Fruit fly (Drosophila melanogaster) whole organism, prepupa: Measurements from ENCODE around the gene JMJD7.
A peak's percentile ranks its signal among the peaks of the same experiment; 100 is the strongest.

Experiments used
- Blimp-1 ChIP-seq: fragments of 200-800 bp; sonication (Bioruptor generic); optimal IDR thresholded peaks from 3 replicates; lab custom pipeline; 2017; ENCODE audit warnings: missing biosample characterization, missing genetic modification characterization, mild to moderate bottlenecking, moderate library complexity, missing genetic modification reagents
- CG10631 ChIP-seq: fragments of 200-800 bp; sonication (Bioruptor generic); optimal IDR thresholded peaks from 2 replicates; lab custom pipeline; 2016; ENCODE audit warnings: missing biosample characterization, missing genetic modification characterization
- CG10669 ChIP-seq: fragments of 200-800 bp; sonication (Bioruptor generic); optimal IDR thresholded peaks from 3 replicates; lab custom pipeline; 2018; ENCODE audit warnings: missing biosample characterization, mild to moderate bottlenecking, missing genetic modification characterization, moderate library complexity
- CG11294 ChIP-seq: fragments of 200-800 bp; sonication (Bioruptor generic); IDR thresholded peaks from 2 replicates; pipeline ENCODE4 v1.3.6; 2022; ENCODE audit warnings: missing biosample characterization, missing genetic modification characterization
- CG11902 ChIP-seq: fragments of 200-800 bp; sonication (Bioruptor generic); optimal IDR thresholded peaks from 3 replicates; lab custom pipeline; 2016; ENCODE audit warnings: missing biosample characterization, missing genetic modification characterization
- CG15336 ChIP-seq: fragments of 200-800 bp; sonication (Bioruptor generic); IDR thresholded peaks from 2 replicates; pipeline ENCODE4 v1.3.6; 2022; ENCODE audit warnings: missing biosample characterization, missing genetic modification characterization
- CG3032 ChIP-seq: fragments of 200-800 bp; optimal IDR thresholded peaks from 2 replicates; lab custom pipeline; 2019; ENCODE audit warnings: missing biosample characterization, mild to moderate bottlenecking, missing genetic modification characterization, moderate library complexity
- CG31627 ChIP-seq: fragments of 200-800 bp; sonication (Bioruptor generic); optimal IDR thresholded peaks from 3 replicates; lab custom pipeline; 2016; ENCODE audit warnings: missing biosample characterization, missing genetic modification characterization
- CG32006 ChIP-seq: fragments of 200-800 bp; sonication (Bioruptor generic); optimal IDR thresholded peaks from 3 replicates; lab custom pipeline; 2017; ENCODE audit warnings: missing biosample characterization, mild to moderate bottlenecking, missing genetic modification characterization
- CG34406 ChIP-seq: fragments of 200-800 bp; sonication (Bioruptor generic); optimal IDR thresholded peaks from 3 replicates; lab custom pipeline; 2016; ENCODE audit warnings: missing biosample characterization, missing genetic modification characterization
- CG3919 ChIP-seq: fragments of 200-800 bp; sonication (Bioruptor generic); optimal IDR thresholded peaks from 3 replicates; lab custom pipeline; 2016; ENCODE audit warnings: missing biosample characterization, missing genetic modification characterization
- CG4318 ChIP-seq: fragments of 200-800 bp; sonication (Bioruptor generic); optimal IDR thresholded peaks from 3 replicates; lab custom pipeline; 2017; ENCODE audit warnings: missing biosample characterization, mild to moderate bottlenecking, missing genetic modification characterization
- CG6163 ChIP-seq: fragments of 200-800 bp; sonication (Bioruptor generic); IDR thresholded peaks from 3 replicates; pipeline ENCODE4 v1.3.6; 2022; ENCODE audit warnings: missing biosample characterization, missing genetic modification characterization
- CG6276 ChIP-seq: fragments of 200-800 bp; sonication (Bioruptor generic); optimal IDR thresholded peaks from 2 replicates; lab custom pipeline; 2017; ENCODE audit warnings: missing biosample characterization, mild to moderate bottlenecking, missing genetic modification characterization
- CG6792 ChIP-seq: fragments of 200-800 bp; sonication (Bioruptor generic); optimal IDR thresholded peaks from 3 replicates; lab custom pipeline; 2016; ENCODE audit warnings: missing biosample characterization, missing genetic modification characterization
- CG6808 ChIP-seq: fragments of 200-800 bp; sonication (Bioruptor generic); optimal IDR thresholded peaks from 3 replicates; lab custom pipeline; 2017; ENCODE audit warnings: missing biosample characterization, missing genetic modification characterization, mild to moderate bottlenecking, moderate library complexity, missing genetic modification reagents
- CG6854 ChIP-seq: fragments of 200-800 bp; sonication (Bioruptor generic); optimal IDR thresholded peaks from 2 replicates; lab custom pipeline; 2017; ENCODE audit warnings: missing biosample characterization, mild to moderate bottlenecking, missing genetic modification characterization
- CG7368 ChIP-seq: fragments of 200-800 bp; sonication (Bioruptor generic); optimal IDR thresholded peaks from 3 replicates; lab custom pipeline; 2016; ENCODE audit warnings: missing biosample characterization, missing genetic modification characterization
- CG8119 ChIP-seq: fragments of 200-800 bp; sonication (Bioruptor generic); IDR thresholded peaks from 3 replicates; pipeline ENCODE4 v1.3.6; 2022; ENCODE audit warnings: missing biosample characterization, missing genetic modification characterization
- CG8319 ChIP-seq: fragments of 200-800 bp; sonication (Bioruptor generic); optimal IDR thresholded peaks from 3 replicates; lab custom pipeline; 2016; ENCODE audit warnings: missing biosample characterization, missing genetic modification characterization
- CG8632 ChIP-seq: fragments of 200-800 bp; sonication (Bioruptor generic); optimal IDR thresholded peaks from 3 replicates; lab custom pipeline; 2016; ENCODE audit warnings: missing biosample characterization, missing genetic modification characterization
- CG9139 ChIP-seq: fragments of 200-800 bp; sonication (Bioruptor generic); optimal IDR thresholded peaks from 3 replicates; lab custom pipeline; 2017; ENCODE audit warnings: missing biosample characterization, mild to moderate bottlenecking, missing genetic modification characterization
- Eip78C ChIP-seq: fragments of 200-800 bp; sonication (Bioruptor generic); peaks from one replicate; lab custom pipeline; 2016; ENCODE audit warnings: missing biosample characterization, missing genetic modification characterization
- Eip93F ChIP-seq: fragments of 200-800 bp; sonication (Bioruptor generic); optimal IDR thresholded peaks from 2 replicates; lab custom pipeline; 2016; ENCODE audit warnings: missing biosample characterization, mild to moderate bottlenecking, missing genetic modification characterization
- Ets21C ChIP-seq: fragments of 200-800 bp; sonication (Bioruptor generic); optimal IDR thresholded peaks from 3 replicates; lab custom pipeline; 2016; ENCODE audit warnings: missing biosample characterization, missing genetic modification characterization
- Ets96B ChIP-seq: fragments of 200-800 bp; optimal IDR thresholded peaks from 2 replicates; lab custom pipeline; 2019; ENCODE audit warnings: missing biosample characterization, mild to moderate bottlenecking, missing genetic modification characterization, moderate library complexity
- Gug ChIP-seq: fragments of 200-800 bp; sonication (Bioruptor generic); IDR thresholded peaks from 2 replicates; pipeline ENCODE4 v1.3.6; 2022; ENCODE audit warnings: missing biosample characterization, missing genetic modification characterization
- Hr4 ChIP-seq: fragments of 200-800 bp; sonication (Bioruptor generic); optimal IDR thresholded peaks from 3 replicates; lab custom pipeline; 2016; ENCODE audit warnings: missing biosample characterization, missing genetic modification characterization
- Lpt ChIP-seq: fragments of 200-800 bp; sonication (Bioruptor generic); optimal IDR thresholded peaks from 3 replicates; lab custom pipeline; 2016; ENCODE audit warnings: missing biosample characterization, missing genetic modification characterization
- Met ChIP-seq: fragments of 200-800 bp; sonication (Bioruptor generic); optimal IDR thresholded peaks from 3 replicates; lab custom pipeline; 2016; ENCODE audit warnings: missing biosample characterization, missing genetic modification characterization
- OdsH ChIP-seq: fragments of 200-800 bp; sonication (Bioruptor generic); optimal IDR thresholded peaks from 3 replicates; lab custom pipeline; 2016; ENCODE audit warnings: missing biosample characterization, missing genetic modification characterization
- Smox ChIP-seq: fragments of 200-800 bp; sonication (Bioruptor generic); optimal IDR thresholded peaks from 3 replicates; lab custom pipeline; 2016; ENCODE audit warnings: missing biosample characterization, missing genetic modification characterization
- Sox14 ChIP-seq: fragments of 200-800 bp; sonication (Bioruptor generic); optimal IDR thresholded peaks from 3 replicates; lab custom pipeline; 2016; ENCODE audit warnings: missing biosample characterization, missing genetic modification characterization
- achi ChIP-seq: fragments of 200-800 bp; sonication (Bioruptor generic); optimal IDR thresholded peaks from 3 replicates; lab custom pipeline; 2016; ENCODE audit warnings: missing biosample characterization, missing genetic modification characterization
- acj6 ChIP-seq: fragments of 200-800 bp; sonication (Bioruptor generic); optimal IDR thresholded peaks from 3 replicates; lab custom pipeline; 2016; ENCODE audit warnings: missing biosample characterization, missing genetic modification characterization
- cyc ChIP-seq: fragments of 200-800 bp; sonication (Bioruptor generic); optimal IDR thresholded peaks from 3 replicates; lab custom pipeline; 2016; ENCODE audit warnings: missing biosample characterization, missing genetic modification characterization
- eg ChIP-seq: fragments of 200-800 bp; sonication (Bioruptor generic); IDR thresholded peaks from 3 replicates; pipeline ENCODE4 v1.3.6; 2022; ENCODE audit warnings: missing biosample characterization, missing genetic modification characterization
- fd59A ChIP-seq: fragments of 200-800 bp; sonication (Bioruptor generic); optimal IDR thresholded peaks from 2 replicates; lab custom pipeline; 2017; ENCODE audit warnings: missing biosample characterization, mild to moderate bottlenecking, missing genetic modification characterization, missing genetic modification reagents
- fd85E ChIP-seq: fragments of 200-800 bp; sonication (Bioruptor generic); optimal IDR thresholded peaks from 3 replicates; lab custom pipeline; 2016; ENCODE audit warnings: missing biosample characterization, missing genetic modification characterization
- fkh ChIP-seq: fragments of 200-800 bp; sonication (Bioruptor generic); optimal IDR thresholded peaks from 3 replicates; lab custom pipeline; 2017; ENCODE audit warnings: missing biosample characterization, mild to moderate bottlenecking, missing genetic modification characterization, moderate library complexity
- lz ChIP-seq: fragments of 200-800 bp; sonication (Bioruptor generic); optimal IDR thresholded peaks from 3 replicates; lab custom pipeline; 2016; ENCODE audit warnings: missing biosample characterization, missing genetic modification characterization
- net ChIP-seq: fragments of 200-800 bp; sonication (Bioruptor generic); optimal IDR thresholded peaks from 3 replicates; lab custom pipeline; 2016; ENCODE audit warnings: missing biosample characterization, missing genetic modification characterization
- pdm3 ChIP-seq: fragments of 200-800 bp; sonication (Bioruptor generic); optimal IDR thresholded peaks from 3 replicates; lab custom pipeline; 2016; ENCODE audit warnings: missing biosample characterization, missing genetic modification characterization
- salr ChIP-seq, 2 experiments: fragments of 200-800 bp; sonication (Bioruptor generic); optimal IDR thresholded peaks; 3 replicates each; lab custom pipeline; 2016 to 2018; ENCODE audit warnings: missing biosample characterization in 2 of 2, missing genetic modification characterization in 2 of 2, mild to moderate bottlenecking in 1 of 2
- spab ChIP-seq: fragments of 200-800 bp; sonication (Bioruptor generic); optimal IDR thresholded peaks from 2 replicates; lab custom pipeline; 2017; ENCODE audit warnings: missing biosample characterization, mild to moderate bottlenecking, missing genetic modification characterization, missing genetic modification reagents
- ss ChIP-seq, 2 experiments: fragments of 200-800 bp; sonication (Bioruptor generic); optimal IDR thresholded peaks; 2 replicates in 1 of 2; 3 replicates in 1 of 2; lab custom pipeline; 2017 to 2018; ENCODE audit warnings: mild to moderate bottlenecking in 2 of 2, missing biosample characterization in 2 of 2, missing genetic modification characterization in 2 of 2, moderate library complexity in 1 of 2
- svp ChIP-seq: fragments of 200-800 bp; sonication (Bioruptor generic); peaks from one replicate; lab custom pipeline; 2016; ENCODE audit warnings: missing biosample characterization, missing genetic modification characterization
- topi ChIP-seq: fragments of 200-800 bp; sonication (Bioruptor generic); optimal IDR thresholded peaks from 3 replicates; lab custom pipeline; 2016; ENCODE audit warnings: missing biosample characterization, missing genetic modification characterization

Gene JMJD7

dm6 chr3L:13451562-13451961, 1.5 kb upstream of the JMJD7 start (continued):
- TF ChIP-seq fd59A (GFP tag; lab: Kevin White, UChicago) (no peak), CG6808 (peak; percentile 9), pdm3 (peak; percentile 38), CG4318 (GFP tag; lab: Kevin White, UChicago) (peak; percentile 15), CG6854 (GFP tag; lab: Kevin White, UChicago) (no peak), CG32006 (GFP tag; lab: Kevin White, UChicago) (peak; percentile 70), fkh (GFP tag; lab: Kevin White, UChicago) (peak; percentile 18), Hr4 (GFP tag; lab: Kevin White, UChicago) (peak; percentile 72), CG10631 (GFP tag; lab: Kevin White, UChicago) (no peak), topi (peak; percentile 2), Smox (GFP tag; lab: Kevin White, UChicago) (peak; percentile 21), spab (GFP tag; lab: Kevin White, UChicago) (no peak), net (GFP tag; lab: Kevin White, UChicago) (peak; percentile 38), CG7368 (no peak), eg (GFP tag; lab: Robert Waterston, UW) (peak; percentile 24; the same call in 2 of the 3 replicates), Eip93F (no peak)

- TF ChIP-seq fkh (GFP tag; lab: Kevin White, UChicago) = no peak
- peak; percentile 87 for TF ChIP-seq CG6808
- TF ChIP-seq CG11294 = peak; percentile 23; the same call in 1 of the 2 replicates
- peak; percentile 43 for TF ChIP-seq acj6 (GFP tag; lab: Kevin White, UChicago)
- TF ChIP-seq salr (GFP tag; optimal IDR thresholded peaks at IDR 0.05; lab: Kevin White, UChicago) = peak; percentile 81 to 88
- TF ChIP-seq CG8319 (GFP tag; lab: Kevin White, UChicago) = no peak
- TF ChIP-seq net (GFP tag; lab: Kevin White, UChicago) = peak; percentile 88
- peak; percentile 16 for TF ChIP-seq Blimp-1 (GFP tag; lab: Kevin White, UChicago)
- peak; percentile 80 for TF ChIP-seq CG6854 (GFP tag; lab: Kevin White, UChicago)
- peak; percentile 88 for TF ChIP-seq CG3032 (tag; lab: Kevin White, UChicago)
- TF ChIP-seq achi (GFP tag; lab: Kevin White, UChicago) = peak; percentile 88
- peak; percentile 74 for TF ChIP-seq Hr4 (GFP tag; lab: Kevin White, UChicago)
- peak; percentile 62 for TF ChIP-seq CG34406 (GFP tag; lab: Kevin White, UChicago)
- TF ChIP-seq CG6792 = peak; percentile 49
- TF ChIP-seq CG15336 (GFP tag; lab: Robert Waterston, UW) = peak; percentile 91
- TF ChIP-seq CG4318 (GFP tag; lab: Kevin White, UChicago) = no peak
- no peak for TF ChIP-seq Ets21C (GFP tag; lab: Kevin White, UChicago)
- TF ChIP-seq CG7368 = peak; percentile 34
- TF ChIP-seq svp (GFP tag; lab: Kevin White, UChicago) = no peak
- peak; percentile 79 for TF ChIP-seq Gug (GFP tag; lab: Robert Waterston, UW)
- TF ChIP-seq Smox (GFP tag; lab: Kevin White, UChicago) = peak; percentile 12
- no peak for TF ChIP-seq CG31627 (GFP tag; lab: Kevin White, UChicago)
- TF ChIP-seq CG9139 (GFP tag; lab: Kevin White, UChicago) = peak; percentile 91
- TF ChIP-seq spab (GFP tag; lab: Kevin White, UChicago) = peak; percentile 88
- TF ChIP-seq lz = peak; percentile 8
- TF ChIP-seq pdm3 = peak; percentile 68
- peak; percentile 92 to 93 for TF ChIP-seq ss (GFP tag; optimal IDR thresholded peaks at IDR 0.05; lab: Kevin White, UChicago)
- peak; percentile 98 for TF ChIP-seq CG6276 (GFP tag; lab: Kevin White, UChicago)
- TF ChIP-seq CG10631 (GFP tag; lab: Kevin White, UChicago) = no peak
- peak; percentile 66 for TF ChIP-seq fd59A (GFP tag; lab: Kevin White, UChicago)
- peak; percentile 90 for TF ChIP-seq Ets96B (tag; lab: Kevin White, UChicago)
- TF ChIP-seq OdsH (GFP tag; lab: Kevin White, UChicago) = peak; percentile 71
- TF ChIP-seq CG11902 (GFP tag; lab: Kevin White, UChicago) = no peak
- TF ChIP-seq CG6163 (GFP tag; lab: Robert Waterston, UW) = peak; percentile 97
- peak; percentile 56 for TF ChIP-seq CG8632 (GFP tag; lab: Kevin White, UChicago)
- TF ChIP-seq Sox14 (GFP tag; lab: Kevin White, UChicago) = peak; percentile 62
- peak; percentile 96 for TF ChIP-seq CG8119 (GFP tag; lab: Robert Waterston, UW)
- no peak for TF ChIP-seq Met (GFP tag; lab: Kevin White, UChicago)
- peak; percentile 90 for TF ChIP-seq Lpt (GFP tag; lab: Kevin White, UChicago)
- peak; percentile 64 for TF ChIP-seq CG3919 (GFP tag; lab: Kevin White, UChicago)
- peak; percentile 31 for TF ChIP-seq Eip93F
- no peak for TF ChIP-seq Eip78C
- TF ChIP-seq cyc (GFP tag; lab: Kevin White, UChicago) = peak; percentile 11
- TF ChIP-seq eg (GFP tag; lab: Robert Waterston, UW) = peak; percentile 97
- TF ChIP-seq CG32006 (GFP tag; lab: Kevin White, UChicago) = peak; percentile 93
- peak; percentile 81 for TF ChIP-seq CG10669 (GFP tag; lab: Kevin White, UChicago)
- TF ChIP-seq fd85E (GFP tag; lab: Kevin White, UChicago) = no peak
These were observed 7.7 kb downstream of the JMJD7 start, which contains the start of gene cmb for dm6 chr3L:13442400-13442799. Gene cmb (plus strand): TSS chr3L:13442594.
